Fruit fly (Drosophila melanogaster): ENCODE results near the gene Osi14.

Gene Osi14

dm6 chr3R:6304947-6305346 is 6.0 kb downstream of the Osi14 start, which contains the start of gene Osi16:
Gene Osi16, plus strand, starts transcription at chr3R:6305247.
- no peak for TF ChIP-seq HLH106 (tag; optimal IDR thresholded peaks at IDR 0.05)
- no peak for TF ChIP-seq Abd-B (GFP tag; optimal IDR thresholded peaks at IDR 0.05)
- no peak for TF ChIP-seq CG32264 (GFP tag; optimal IDR thresholded peaks at IDR 0.05)
- TF ChIP-seq sv (GFP tag; optimal IDR thresholded peaks at IDR 0.05): no peak
- TF ChIP-seq CG9705 (GFP tag; optimal IDR thresholded peaks at IDR 0.05): no peak
- TF ChIP-seq Hr78 (GFP tag; optimal IDR thresholded peaks at IDR 0.05): no peak
- no peak for TF ChIP-seq Vsx2 (GFP tag; optimal IDR thresholded peaks at IDR 0.05; ENCODE audit: partially characterized antibody)
- TF ChIP-seq N (GFP tag; optimal IDR thresholded peaks at IDR 0.05): no peak
- TF ChIP-seq woc (GFP tag; optimal IDR thresholded peaks at IDR 0.05): no peak
- no peak for TF ChIP-seq dmrt93B (GFP tag; optimal IDR thresholded peaks at IDR 0.05)
- no peak for TF ChIP-seq Hnf4 (GFP tag; optimal IDR thresholded peaks at IDR 0.05)
- TF ChIP-seq foxo (GFP tag; optimal IDR thresholded peaks at IDR 0.05): no peak
- no peak for TF ChIP-seq pan (optimal IDR thresholded peaks at IDR 0.05)
- TF ChIP-seq usp (GFP tag; optimal IDR thresholded peaks at IDR 0.05): no peak

DNA sequence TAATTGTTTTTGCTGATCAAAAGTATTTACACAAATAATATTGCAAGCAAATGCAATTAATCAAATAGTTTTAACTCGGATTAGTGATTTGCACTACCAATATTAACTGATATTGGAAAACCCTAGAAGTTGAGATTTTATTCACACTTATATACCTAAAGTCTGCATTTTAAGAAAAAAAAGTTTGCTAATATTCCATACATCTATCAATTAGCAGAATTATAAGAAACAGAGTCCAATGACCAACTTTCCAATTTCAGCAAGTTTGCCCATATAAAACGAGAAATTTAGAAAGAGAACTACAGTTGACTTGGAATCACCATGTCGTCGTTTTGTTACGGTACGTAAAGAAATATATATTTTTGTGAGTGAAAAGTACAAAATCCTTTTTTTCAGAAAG is 7.7 kb downstream of the Osi14 start, which contains the start of gene CG46026:
Gene CG46026, plus strand, starts transcription at position 301 of the 400 bp plus-strand sequence.
- no peak for TF ChIP-seq Hnf4 (GFP tag; optimal IDR thresholded peaks at IDR 0.05)
- no peak for TF ChIP-seq foxo (GFP tag; optimal IDR thresholded peaks at IDR 0.05)
- TF ChIP-seq psq (GFP tag; optimal IDR thresholded peaks at IDR 0.05): no peak
- TF ChIP-seq HLH106 (tag; optimal IDR thresholded peaks at IDR 0.05): no peak
- TF ChIP-seq tai (GFP tag; optimal IDR thresholded peaks at IDR 0.05): no peak
- no peak for TF ChIP-seq N (GFP tag; optimal IDR thresholded peaks at IDR 0.05)
- TF ChIP-seq brk (GFP tag; optimal IDR thresholded peaks at IDR 0.05): no peak
- no peak for TF ChIP-seq Rel (GFP tag; optimal IDR thresholded peaks at IDR 0.05)
- no peak for TF ChIP-seq Rel (tag; optimal IDR thresholded peaks at IDR 0.05)
- TF ChIP-seq fru (GFP tag; optimal IDR thresholded peaks at IDR 0.05): no peak
- TF ChIP-seq Dfd (GFP tag; optimal IDR thresholded peaks at IDR 0.05): no peak
- TF ChIP-seq Jra (GFP tag; optimal IDR thresholded peaks at IDR 0.05): no peak

DNA sequence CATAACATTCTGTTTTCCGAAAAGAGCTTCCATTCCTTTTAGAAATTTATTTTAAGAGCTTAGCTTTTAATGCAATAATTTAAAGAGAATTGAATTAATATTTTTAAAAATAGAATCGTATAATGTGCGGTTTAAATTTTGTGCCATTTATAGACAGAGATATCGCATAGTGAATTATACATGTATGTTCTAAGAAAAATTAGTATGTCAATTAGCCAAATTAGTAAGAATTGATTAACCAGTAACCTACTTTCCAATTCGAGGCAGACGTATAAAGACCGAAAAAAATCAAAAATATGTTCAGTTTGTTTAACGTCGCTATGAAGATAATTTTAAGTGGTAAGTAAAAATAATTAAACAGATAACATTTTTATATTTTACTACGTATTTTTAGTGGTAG is 10.7 kb downstream of the Osi14 start, which contains the start of gene CG31560:
Gene CG31560, plus strand, starts transcription at position 301 of the 400 bp plus-strand sequence.
- no peak for TF ChIP-seq usp (GFP tag; optimal IDR thresholded peaks at IDR 0.05)
- TF ChIP-seq dsf (GFP tag; optimal IDR thresholded peaks at IDR 0.05; ENCODE audit: borderline replicate concordance): no peak
- no peak for TF ChIP-seq ey (GFP tag; optimal IDR thresholded peaks at IDR 0.05)
- TF ChIP-seq CrebA (GFP tag; optimal IDR thresholded peaks at IDR 0.05; ENCODE audit: borderline replicate concordance): no peak
- TF ChIP-seq N (GFP tag; optimal IDR thresholded peaks at IDR 0.05): no peak
- no peak for TF ChIP-seq psq (GFP tag; optimal IDR thresholded peaks at IDR 0.05)
- TF ChIP-seq CG32264 (GFP tag; optimal IDR thresholded peaks at IDR 0.05): no peak
- TF ChIP-seq fru (GFP tag; optimal IDR thresholded peaks at IDR 0.05): no peak
- no peak for TF ChIP-seq Dif (GFP tag; optimal IDR thresholded peaks at IDR 0.05; ENCODE audit: partially characterized antibody)
- no peak for TF ChIP-seq CG9705 (GFP tag; optimal IDR thresholded peaks at IDR 0.05)
- TF ChIP-seq Hnf4 (GFP tag; optimal IDR thresholded peaks at IDR 0.05): no peak
- TF ChIP-seq jim (GFP tag; optimal IDR thresholded peaks at IDR 0.05): no peak
- no peak for TF ChIP-seq foxo (GFP tag; optimal IDR thresholded peaks at IDR 0.05)
- TF ChIP-seq Myc (optimal IDR thresholded peaks at IDR 0.05): no peak
- no peak for TF ChIP-seq dl (GFP tag; optimal IDR thresholded peaks at IDR 0.05; ENCODE audit: insufficient read depth in 1 of 2, partially characterized antibody in 2 of 2)
- TF ChIP-seq Rel (GFP tag; optimal IDR thresholded peaks at IDR 0.05): no peak
- TF ChIP-seq Rel (tag; optimal IDR thresholded peaks at IDR 0.05): no peak

dm6 chr3R:6311641-6312259 is 12.8 kb downstream of the Osi14 start, which contains the start of gene Osi17:
Gene Osi17, plus strand, starts transcription at chr3R:6311772.
- TF ChIP-seq Dfd (GFP tag; optimal IDR thresholded peaks at IDR 0.05): no peak
- TF ChIP-seq fru (GFP tag; optimal IDR thresholded peaks at IDR 0.05): peak; percentile 16

DNA sequence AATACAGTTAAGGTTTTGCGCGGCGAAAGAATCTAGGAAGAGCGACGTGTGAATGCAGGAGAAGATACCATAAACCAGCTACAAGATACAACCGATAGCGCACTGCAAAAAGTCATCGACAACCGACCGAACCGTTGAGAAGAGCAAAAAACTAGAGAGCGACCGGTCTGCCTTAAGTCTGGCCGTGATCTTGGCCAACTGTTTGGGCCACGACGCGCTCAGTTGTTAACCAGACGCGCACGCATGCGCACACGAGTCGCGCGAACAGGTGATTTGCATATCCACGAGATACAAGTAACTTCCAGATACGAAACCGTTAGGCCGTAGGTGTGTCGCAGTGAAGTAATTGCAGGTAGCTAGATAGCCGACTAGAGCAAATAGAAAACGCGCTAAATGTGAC is 16.1 kb downstream of the Osi14 start:
- TF ChIP-seq Sp1 (GFP tag; optimal IDR thresholded peaks at IDR 0.05) (no peak), brk (GFP tag; optimal IDR thresholded peaks at IDR 0.05) (no peak), br (GFP tag; optimal IDR thresholded peaks at IDR 0.05) (no peak), Vsx2 (GFP tag; optimal IDR thresholded peaks at IDR 0.05; ENCODE audit: partially characterized antibody) (no peak), CG9705 (GFP tag; optimal IDR thresholded peaks at IDR 0.05) (no peak), sage (GFP tag; optimal IDR thresholded peaks at IDR 0.05) (no peak), Abd-B (GFP tag; optimal IDR thresholded peaks at IDR 0.05) (no peak), Mio (GFP tag; optimal IDR thresholded peaks at IDR 0.05) (no peak), dl (GFP tag; optimal IDR thresholded peaks at IDR 0.05; ENCODE audit: insufficient read depth in 1 of 2, partially characterized antibody in 2 of 2) (no peak), Jra (GFP tag; optimal IDR thresholded peaks at IDR 0.05) (no peak)

Measured in whole organism, wandering third instar larva.